Worm (Caenorhabditis elegans) whole organism, L2 larva: Measurements from ENCODE around the gene F11A5.9.

Source experiments
- C34F6.9 ChIP-seq: fragments of 150-350 bp; optimal IDR thresholded peaks from 2 replicates; lab custom pipeline; 2014; ENCODE audit warnings: missing biosample characterization, missing genetic modification characterization
- Y55F3AM.14 ChIP-seq: fragments of 200-800 bp; sonication (Bioruptor generic); optimal IDR thresholded peaks from 2 replicates; lab custom pipeline; 2018; ENCODE audit warnings: mild to moderate bottlenecking, missing genetic modification characterization, missing compliant biosample characterization
- alr-1 ChIP-seq: fragments of 150-350 bp; optimal IDR thresholded peaks from 2 replicates; lab custom pipeline; 2014; ENCODE audit warnings: missing biosample characterization, missing genetic modification characterization
- blmp-1 ChIP-seq: sonication (generic microtip); optimal IDR thresholded peaks from 2 replicates; lab custom pipeline; 2017; ENCODE audit warnings: missing genetic modification characterization, mild to moderate bottlenecking, missing compliant biosample characterization, antibody characterized with exemption, moderate library complexity; ENCODE audit not compliant: insufficient read depth
- ceh-16 ChIP-seq: fragments of 150-350 bp; optimal IDR thresholded peaks from 2 replicates; lab custom pipeline; 2014; ENCODE audit warnings: missing biosample characterization, missing genetic modification characterization
- crh-2 ChIP-seq: sonication (generic microtip); optimal IDR thresholded peaks from 2 replicates; lab custom pipeline; 2017; ENCODE audit warnings: missing biosample characterization, missing genetic modification characterization
- dmd-4 ChIP-seq: sonication (generic microtip); optimal IDR thresholded peaks from 2 replicates; lab custom pipeline; 2017; ENCODE audit warnings: missing biosample characterization, missing genetic modification characterization
- egl-27 ChIP-seq: sonication (generic microtip); optimal IDR thresholded peaks from 3 replicates; lab custom pipeline; 2017; ENCODE audit warnings: missing biosample characterization, missing genetic modification reagents, missing genetic modification characterization
- elt-1 ChIP-seq: fragments of 150-350 bp; optimal IDR thresholded peaks from 2 replicates; lab custom pipeline; 2014; ENCODE audit warnings: missing biosample characterization, missing genetic modification characterization
- elt-3 ChIP-seq: sonication (generic microtip); optimal IDR thresholded peaks from 2 replicates; lab custom pipeline; 2017; ENCODE audit warnings: missing biosample characterization, missing genetic modification characterization
- gmeb-1 ChIP-seq: fragments of 150-350 bp; optimal IDR thresholded peaks from 2 replicates; lab custom pipeline; 2014; ENCODE audit warnings: missing biosample characterization, missing genetic modification characterization
- lin-13 ChIP-seq: fragments of 150-350 bp; optimal IDR thresholded peaks from 2 replicates; lab custom pipeline; 2014; ENCODE audit warnings: missing biosample characterization, missing genetic modification reagents, missing genetic modification characterization
- lin-39 ChIP-seq: fragments of 150-350 bp; optimal IDR thresholded peaks from 2 replicates; lab custom pipeline; 2014; ENCODE audit warnings: missing biosample characterization, missing genetic modification reagents, missing genetic modification characterization
- lsy-2 ChIP-seq, 2 experiments: fragments of 150-350 bp in 1 of 2; sonication (generic microtip) in 1 of 2; optimal IDR thresholded peaks; 2 replicates each; lab custom pipeline; 2014 to 2017; ENCODE audit warnings: missing biosample characterization in 2 of 2, missing genetic modification characterization in 2 of 2
- mab-5 ChIP-seq: fragments of 150-350 bp; optimal IDR thresholded peaks from 2 replicates; lab custom pipeline; 2014; ENCODE audit warnings: missing biosample characterization, missing genetic modification characterization
- mdl-1 ChIP-seq, 2 experiments: fragments of 150-350 bp in 1 of 2; sonication (generic microtip) in 1 of 2; optimal IDR thresholded peaks; 2 replicates each; lab custom pipeline; 2017; ENCODE audit warnings: missing biosample characterization in 2 of 2, missing genetic modification characterization in 2 of 2
- nhr-11 ChIP-seq: fragments of 150-350 bp; optimal IDR thresholded peaks from 2 replicates; lab custom pipeline; 2014; ENCODE audit warnings: missing biosample characterization, missing genetic modification characterization
- nhr-129 ChIP-seq: fragments of 150-350 bp; optimal IDR thresholded peaks from 2 replicates; lab custom pipeline; 2014; ENCODE audit warnings: missing biosample characterization, missing genetic modification characterization
- nhr-21 ChIP-seq: fragments of 150-350 bp; optimal IDR thresholded peaks from 2 replicates; lab custom pipeline; 2014; ENCODE audit warnings: missing biosample characterization, missing genetic modification characterization
- nhr-25 ChIP-seq: fragments of 150-350 bp; sonication (generic microtip); optimal IDR thresholded peaks from 3 replicates; lab custom pipeline; 2014; ENCODE audit warnings: missing biosample characterization, missing genetic modification characterization
- nhr-77 ChIP-seq: fragments of 150-350 bp; optimal IDR thresholded peaks from 2 replicates; lab custom pipeline; 2014; ENCODE audit warnings: missing biosample characterization, missing genetic modification characterization
- peb-1 ChIP-seq: fragments of 150-350 bp; optimal IDR thresholded peaks from 2 replicates; lab custom pipeline; 2014; ENCODE audit warnings: missing biosample characterization, missing genetic modification characterization
- skn-1 ChIP-seq: sonication (generic microtip); optimal IDR thresholded peaks from 2 replicates; lab custom pipeline; 2017; ENCODE audit warnings: missing biosample characterization, missing genetic modification characterization
- sma-3 ChIP-seq: sonication (generic microtip); optimal IDR thresholded peaks from 2 replicates; lab custom pipeline; 2016; ENCODE audit warnings: missing genetic modification reagents, missing genetic modification characterization, missing compliant biosample characterization
- sma-9 ChIP-seq, 2 experiments: fragments of 150-350 bp in 1 of 2; sonication (generic microtip) in 1 of 2; optimal IDR thresholded peaks; 2 replicates each; lab custom pipeline; 2014 to 2016; ENCODE audit warnings: missing genetic modification characterization in 2 of 2, mild to moderate bottlenecking in 1 of 2, missing biosample characterization in 1 of 2, missing compliant biosample characterization in 1 of 2, missing genetic modification reagents in 1 of 2, moderate library complexity in 1 of 2
- unc-55 ChIP-seq: fragments of 150-350 bp; sonication (generic microtip); optimal IDR thresholded peaks from 3 replicates; lab custom pipeline; 2014; ENCODE audit warnings: missing biosample characterization, missing genetic modification reagents, missing genetic modification characterization
- zag-1 ChIP-seq: fragments of 150-350 bp; optimal IDR thresholded peaks from 2 replicates; lab custom pipeline; 2014; ENCODE audit warnings: missing biosample characterization, missing genetic modification characterization
- ztf-1 ChIP-seq: fragments of 200-800 bp; sonication (Bioruptor generic); conservative IDR thresholded peaks from 2 replicates; pipeline ENCODE4 v1.3.6; 2022; ENCODE audit warnings: missing genetic modification characterization, missing compliant biosample characterization
- ztf-11 ChIP-seq: sonication (generic microtip); optimal IDR thresholded peaks from 2 replicates; lab custom pipeline; 2017; ENCODE audit warnings: missing biosample characterization, missing genetic modification characterization
- ztf-4 ChIP-seq: fragments of 150-350 bp; optimal IDR thresholded peaks from 2 replicates; lab custom pipeline; 2014; ENCODE audit warnings: missing biosample characterization, missing genetic modification characterization

F11A5.9 gene

DNA sequence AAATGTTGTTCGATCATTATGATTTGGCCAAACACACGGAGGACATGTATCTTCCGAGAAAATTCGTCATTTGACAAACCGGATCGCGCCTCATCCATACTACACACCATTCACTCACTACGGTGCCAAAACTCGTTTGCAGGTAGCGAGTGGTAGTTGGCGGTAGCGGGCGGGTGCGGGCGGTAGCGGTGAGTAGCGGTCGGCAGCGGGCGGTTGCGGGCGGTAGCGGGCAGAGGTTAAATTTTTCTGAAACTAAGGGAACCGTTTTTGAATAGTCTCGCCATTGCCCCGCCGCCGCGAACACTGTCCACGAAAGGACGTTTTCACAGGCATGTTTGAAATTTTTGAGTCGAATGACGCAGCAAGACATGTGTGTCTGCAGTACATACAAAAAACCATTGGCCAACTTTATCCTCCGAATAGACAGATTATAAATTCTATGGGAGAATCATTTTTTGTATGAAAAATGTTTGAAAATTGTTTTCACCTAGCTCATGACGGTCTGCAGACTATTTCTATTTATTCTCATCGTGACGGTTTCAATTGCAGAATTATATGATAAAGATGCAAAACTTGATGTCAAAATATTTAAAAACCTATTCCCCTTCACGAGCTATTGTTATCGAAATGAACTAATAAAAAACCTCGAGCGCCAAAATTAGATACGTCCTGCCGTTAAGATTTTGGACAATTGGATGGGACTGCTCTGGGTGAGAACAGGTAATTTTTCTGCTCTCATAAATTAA, 4.3 kb upstream of the F11A5.9 start, which contains the start of gene F11A5.16:
TSS of gene F11A5.16 (plus strand) at position 696 of the 746 bp plus-strand sequence.
- no peak for TF ChIP-seq mab-5 (tag; lab: Kevin White, UChicago)
- no peak for TF ChIP-seq nhr-25
- TF ChIP-seq dmd-4 (tag; lab: Kevin White, UChicago) = no peak
- TF ChIP-seq, all 48 proteins: peak for 0

- TF ChIP-seq sma-9 (GFP tag; optimal IDR thresholded peaks at IDR 0.05; lab: Kevin White, UChicago) (peak; percentile 76), sma-9 (tag; optimal IDR thresholded peaks at IDR 0.05; lab: Kevin White, UChicago) (no peak), nhr-21 (tag; lab: Kevin White, UChicago) (peak; percentile 61), lsy-2 (tag; optimal IDR thresholded peaks at IDR 0.05; lab: Kevin White, UChicago) (no peak)
These were observed 3.0 kb upstream of the F11A5.9 start for ce11 chrV:16211713-16212112.

ce11 chrV:16213323-16213722, 1.4 kb upstream of the F11A5.9 start:
- TF ChIP-seq blmp-1 (tag; lab: Kevin White, UChicago) (peak; percentile 49), ztf-11 (tag; lab: Kevin White, UChicago) (no peak), nhr-25 (peak; percentile 45), gmeb-1 (tag; lab: Kevin White, UChicago) (peak; percentile 27), sma-3 (peak; percentile 36), mdl-1 (tag; optimal IDR thresholded peaks at IDR 0.05; lab: Kevin White, UChicago) (peak in 1 of 2 experiments; percentile 3), lin-13 (GFP tag; lab: Kevin White, UChicago) (no peak), egl-27 (tag; lab: Kevin White, UChicago) (peak; percentile 0), crh-2 (tag; lab: Kevin White, UChicago) (peak; percentile 5), zag-1 (tag; lab: Kevin White, UChicago) (no peak), ceh-16 (tag; lab: Kevin White, UChicago) (no peak), nhr-21 (tag; lab: Kevin White, UChicago) (peak; percentile 81), Y55F3AM.14 (GFP tag; lab: Kevin White, UChicago) (peak; percentile 14), sma-9 (GFP tag; optimal IDR thresholded peaks at IDR 0.05; lab: Kevin White, UChicago) (peak; percentile 91), sma-9 (tag; optimal IDR thresholded peaks at IDR 0.05; lab: Kevin White, UChicago) (no peak), lin-39 (no peak)

DNA sequence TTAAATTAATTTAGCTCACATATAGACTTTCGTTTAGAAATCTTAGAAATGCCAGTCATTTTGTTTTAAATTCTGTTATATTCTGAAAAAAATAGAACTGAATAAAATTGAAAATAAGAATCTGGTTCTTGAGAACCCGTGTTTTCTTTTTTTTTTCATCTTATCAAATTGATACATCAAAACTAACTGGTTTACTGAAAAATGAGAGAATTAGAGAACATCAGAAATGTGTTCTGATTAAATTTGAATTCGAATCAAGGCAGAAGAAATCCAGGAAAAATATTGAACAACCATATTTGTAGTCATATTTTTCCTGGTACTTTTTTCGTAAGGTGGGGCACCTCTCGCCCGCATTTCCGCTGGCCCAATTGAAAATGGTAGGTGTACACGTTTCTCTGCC, 3.8 kb downstream of the F11A5.9 start, which contains the start of gene F11A5.15:
TSS of gene F11A5.15 (minus strand) at position 101 of the 400 bp plus-strand sequence.
- TF ChIP-seq nhr-11 (tag; lab: Kevin White, UChicago) (no peak), nhr-129 (tag; lab: Kevin White, UChicago) (no peak), skn-1 (tag; lab: Kevin White, UChicago) (no peak), lin-39 (no peak), ztf-4 (tag; lab: Kevin White, UChicago) (no peak), elt-3 (tag; lab: Kevin White, UChicago) (no peak), mdl-1 (tag; optimal IDR thresholded peaks at IDR 0.05; lab: Kevin White, UChicago) (no peak), dmd-4 (tag; lab: Kevin White, UChicago) (no peak), crh-2 (tag; lab: Kevin White, UChicago) (no peak), ceh-16 (tag; lab: Kevin White, UChicago) (no peak), elt-1 (tag; lab: Kevin White, UChicago) (no peak), zag-1 (tag; lab: Kevin White, UChicago) (no peak), gmeb-1 (tag; lab: Kevin White, UChicago) (no peak), alr-1 (no peak), ztf-1 (no peak), blmp-1 (tag; lab: Kevin White, UChicago) (no peak), unc-55 (GFP tag; lab: Kevin White, UChicago) (no peak), lin-13 (GFP tag; lab: Kevin White, UChicago) (no peak), nhr-77 (tag; lab: Kevin White, UChicago) (no peak), peb-1 (tag; lab: Kevin White, UChicago) (no peak)

DNA sequence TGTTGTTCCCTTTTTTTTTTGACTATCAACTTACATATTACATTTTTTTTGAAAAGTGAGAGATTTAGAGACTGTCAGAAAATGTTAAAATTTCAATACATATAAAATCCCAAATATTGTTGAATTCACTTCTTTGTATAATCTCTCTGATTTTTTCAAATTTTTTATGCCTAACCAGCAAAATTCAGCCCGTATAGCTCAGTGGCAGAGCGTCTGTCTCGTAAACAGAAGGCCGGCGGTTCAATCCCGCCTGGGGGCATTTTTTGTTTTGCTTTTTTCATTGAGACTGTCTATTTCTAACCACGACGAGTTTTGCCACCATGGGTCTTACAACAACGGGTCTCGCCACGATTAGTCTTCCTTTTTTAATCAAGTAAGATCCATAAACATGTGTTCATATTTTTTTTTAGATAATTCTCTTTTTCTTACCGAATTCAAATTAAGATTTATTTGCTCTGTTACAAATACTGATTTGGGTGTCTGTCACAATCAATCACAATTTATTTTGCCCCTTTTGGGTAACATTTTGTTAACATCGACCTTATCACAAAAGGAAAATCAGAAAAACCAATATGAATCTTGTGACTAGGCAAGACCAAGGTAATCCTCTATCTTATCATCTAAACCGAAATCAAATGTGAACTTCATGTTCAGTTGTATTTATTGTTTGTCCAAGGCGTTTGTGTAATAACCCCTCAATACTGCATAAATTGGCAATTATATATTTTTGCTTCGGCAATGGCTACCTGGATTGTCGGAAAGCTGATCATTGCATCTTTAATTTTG, 4.5 kb downstream of the F11A5.9 start, which contains the start of gene glc-1:
TSS of gene glc-1 (plus strand) at position 663 of the 786 bp plus-strand sequence.
- TF ChIP-seq sma-9 (GFP tag; optimal IDR thresholded peaks at IDR 0.05; lab: Kevin White, UChicago) (peak; percentile 36), sma-9 (tag; optimal IDR thresholded peaks at IDR 0.05; lab: Kevin White, UChicago) (no peak), C34F6.9 (tag; lab: Kevin White, UChicago) (no peak)
